Worm (Caenorhabditis elegans): ENCODE measurements around the gene ostf-4.

ostf-4 gene

ce11 chrIII:10331232-10331631 is 12.9 kb upstream of the ostf-4 start (continued):
- TF ChIP-seq zip-2 (tag; optimal IDR thresholded peaks at IDR 0.05) = no peak

ce11 chrIII:10330372-10331062 is 12.2 kb upstream of the ostf-4 start, which contains the start of gene nex-2:
TSS of gene nex-2 (minus strand) at chrIII:10330422.
- TF ChIP-seq F10B5.3 (tag; optimal IDR thresholded peaks at IDR 0.05) = no peak
- no peak for TF ChIP-seq aly-2 (tag; optimal IDR thresholded peaks at IDR 0.05)
- TF ChIP-seq F26F4.8 (GFP tag; conservative IDR thresholded peaks at IDR 0.05) = no peak
- TF ChIP-seq zip-2 (tag; optimal IDR thresholded peaks at IDR 0.05) = no peak
- TF ChIP-seq mxl-2 (GFP tag; conservative IDR thresholded peaks at IDR 0.05) = no peak
- no peak for TF ChIP-seq ces-1 (GFP tag; optimal IDR thresholded peaks at IDR 0.05)
- TF ChIP-seq vab-7 (GFP tag; IDR thresholded peaks at IDR 0.05) = no peak
- no peak for TF ChIP-seq saeg-2 (GFP tag; IDR thresholded peaks at IDR 0.05)
- TF ChIP-seq unc-62 (GFP tag; optimal IDR thresholded peaks at IDR 0.05 in 1 of 2) = no peak
- no peak for TF ChIP-seq unc-62 (tag; optimal IDR thresholded peaks at IDR 0.05)
- no peak for TF ChIP-seq arid-1 (GFP tag; conservative IDR thresholded peaks at IDR 0.05)
- TF ChIP-seq ceh-44 (GFP tag; IDR thresholded peaks at IDR 0.05) = no peak
- TF ChIP-seq lin-15B (tag; optimal IDR thresholded peaks at IDR 0.05) = no peak
- no peak for TF ChIP-seq mdt-29 (GFP tag; IDR thresholded peaks at IDR 0.05)
- no peak for TF ChIP-seq Y75B8A.6 (GFP tag; IDR thresholded peaks at IDR 0.05)
- no peak for TF ChIP-seq hif-1 (tag; optimal IDR thresholded peaks at IDR 0.05)
- TF ChIP-seq ztf-7 (tag; optimal IDR thresholded peaks at IDR 0.05) = no peak
- no peak for TF ChIP-seq daf-19 (GFP tag; conservative IDR thresholded peaks at IDR 0.05)
- no peak for TF ChIP-seq dmd-9 (GFP tag; IDR thresholded peaks at IDR 0.05)

ce11 chrIII:10329811-10330210 is 11.5 kb upstream of the ostf-4 start:
- TF ChIP-seq dmd-8 (GFP tag; IDR thresholded peaks at IDR 0.05) = no peak
- TF ChIP-seq ceh-28 (tag; optimal IDR thresholded peaks at IDR 0.05) = no peak
- no peak for TF ChIP-seq daf-8 (GFP tag; IDR thresholded peaks at IDR 0.05)
- peak in 1 of 2 experiments; percentile 46 for TF ChIP-seq hif-1 (tag; optimal IDR thresholded peaks at IDR 0.05)
- TF ChIP-seq lin-1 (GFP tag; IDR thresholded peaks at IDR 0.05) = 0 out of 2 replicates have a peak, but pooled peaks have one; percentile 7
- no peak for TF ChIP-seq R02D3.7 (tag; optimal IDR thresholded peaks at IDR 0.05)
- no peak for TF ChIP-seq dmd-9 (GFP tag; IDR thresholded peaks at IDR 0.05)
- no peak for TF ChIP-seq nhr-25 (tag; optimal IDR thresholded peaks at IDR 0.05; ENCODE audit: borderline replicate concordance, insufficient read depth)
- TF ChIP-seq ztf-7 (tag; optimal IDR thresholded peaks at IDR 0.05) = no peak
- no peak for TF ChIP-seq F49E8.2 (tag; optimal IDR thresholded peaks at IDR 0.05; ENCODE audit: borderline replicate concordance)
- TF ChIP-seq lim-7 (GFP tag; IDR thresholded peaks at IDR 0.05) = no peak
- no peak for TF ChIP-seq ceh-44 (GFP tag; IDR thresholded peaks at IDR 0.05)
- TF ChIP-seq mdt-29 (GFP tag; IDR thresholded peaks at IDR 0.05) = no peak
- no peak for TF ChIP-seq ctbp-1 (GFP tag; IDR thresholded peaks at IDR 0.05)
- no peak for TF ChIP-seq unc-130 (GFP tag; optimal IDR thresholded peaks at IDR 0.05)
- no peak for TF ChIP-seq nhr-11 (tag; optimal IDR thresholded peaks at IDR 0.05)
- no peak for TF ChIP-seq vab-7 (GFP tag; IDR thresholded peaks at IDR 0.05)
- no peak for TF ChIP-seq spr-1 (tag; optimal IDR thresholded peaks at IDR 0.05)
- TF ChIP-seq nhr-6 (tag; optimal IDR thresholded peaks at IDR 0.05) = no peak
- TF ChIP-seq egl-27 (tag; optimal IDR thresholded peaks at IDR 0.05) = no peak
- peak; percentile 37 for TF ChIP-seq mep-1 (tag; optimal IDR thresholded peaks at IDR 0.05)
- no peak for TF ChIP-seq ztf-11 (tag; optimal IDR thresholded peaks at IDR 0.05)
- no peak for TF ChIP-seq saeg-2 (GFP tag; IDR thresholded peaks at IDR 0.05)
- no peak for TF ChIP-seq nhr-41 (GFP tag; IDR thresholded peaks at IDR 0.05)
- TF ChIP-seq nhr-76 (tag; optimal IDR thresholded peaks at IDR 0.05) = no peak
- no peak for TF ChIP-seq nhr-111 (GFP tag; optimal IDR thresholded peaks at IDR 0.05)
- TF ChIP-seq ces-1 (GFP tag; optimal IDR thresholded peaks at IDR 0.05) = no peak
- no peak for TF ChIP-seq T20F7.1 (GFP tag; optimal IDR thresholded peaks at IDR 0.05)
- no peak for TF ChIP-seq zfp-2 (tag; optimal IDR thresholded peaks at IDR 0.05)
- no peak for TF ChIP-seq egl-43 (GFP tag; IDR thresholded peaks at IDR 0.05)
- TF ChIP-seq gei-8 (GFP tag; optimal IDR thresholded peaks at IDR 0.05) = no peak
- no peak for TF ChIP-seq ceh-62 (tag; optimal IDR thresholded peaks at IDR 0.05)
- no peak for TF ChIP-seq dpl-1 (GFP tag; optimal IDR thresholded peaks at IDR 0.05)
- TF ChIP-seq nhr-42 (GFP tag; IDR thresholded peaks at IDR 0.05) = no peak
- no peak for TF ChIP-seq nhr-237 (tag; optimal IDR thresholded peaks at IDR 0.05)
- no peak for TF ChIP-seq hmg-1.1 (GFP tag; IDR thresholded peaks at IDR 0.05)

All from whole organism, L4 larva.